Fruit fly (Drosophila melanogaster) whole organism, pupa: ENCODE results near the gene IscU.

ENCODE experiments used
- CG10348 ChIP-seq: fragments of 200-800 bp; sonication (Bioruptor generic); IDR thresholded peaks from 2 replicates; pipeline ENCODE4 v1.3.6; 2022; ENCODE audit warnings: missing biosample characterization, missing genetic modification characterization
- CG12605 ChIP-seq: fragments of 200-800 bp; sonication (Bioruptor generic); IDR thresholded peaks from 2 replicates; pipeline ENCODE4 v1.3.6; 2022; ENCODE audit warnings: missing biosample characterization, missing genetic modification characterization
- CG13204 ChIP-seq: fragments of 200-800 bp; sonication (Bioruptor generic); optimal IDR thresholded peaks from 2 replicates; lab custom pipeline; 2018; ENCODE audit warnings: missing biosample characterization, mild to moderate bottlenecking, missing genetic modification characterization, moderate library complexity
- CG14655 ChIP-seq: fragments of 200-800 bp; sonication (Bioruptor generic); optimal IDR thresholded peaks from 3 replicates; lab custom pipeline; 2017; ENCODE audit warnings: mild to moderate bottlenecking, missing biosample characterization, missing genetic modification reagents, missing genetic modification characterization
- CG15710 ChIP-seq: fragments of 200-800 bp; sonication (Bioruptor generic); optimal IDR thresholded peaks from 2 replicates; lab custom pipeline; 2018; ENCODE audit warnings: missing biosample characterization, mild to moderate bottlenecking, missing genetic modification characterization, moderate library complexity
- CG17806 ChIP-seq: fragments of 200-800 bp; sonication (Bioruptor generic); optimal IDR thresholded peaks from 2 replicates; lab custom pipeline; 2018; ENCODE audit warnings: missing biosample characterization, mild to moderate bottlenecking, missing genetic modification characterization, moderate library complexity
- CG32121 ChIP-seq: fragments of 200-800 bp; sonication (Bioruptor generic); IDR thresholded peaks from 2 replicates; pipeline ENCODE4 v1.3.6; 2022; ENCODE audit warnings: missing biosample characterization, missing genetic modification characterization
- CG34367 ChIP-seq: fragments of 200-800 bp; sonication (Bioruptor generic); optimal IDR thresholded peaks from 2 replicates; lab custom pipeline; 2018; ENCODE audit warnings: missing biosample characterization, mild to moderate bottlenecking, missing genetic modification characterization
- CG4496 ChIP-seq: fragments of 200-800 bp; sonication (Bioruptor generic); IDR thresholded peaks from 3 replicates; pipeline ENCODE4 v1.3.6; 2022; ENCODE audit warnings: missing biosample characterization, missing genetic modification characterization
- CG8159 ChIP-seq: fragments of 200-800 bp; sonication (Bioruptor generic); optimal IDR thresholded peaks from 3 replicates; lab custom pipeline; 2018; ENCODE audit warnings: missing biosample characterization, mild to moderate bottlenecking, missing genetic modification characterization, moderate library complexity
- CG8301 ChIP-seq: fragments of 200-800 bp; sonication (Bioruptor generic); optimal IDR thresholded peaks from 2 replicates; lab custom pipeline; 2018; ENCODE audit warnings: missing biosample characterization, mild to moderate bottlenecking, missing genetic modification characterization
- CG9948 ChIP-seq: fragments of 200-800 bp; sonication (Bioruptor generic); optimal IDR thresholded peaks from 2 replicates; lab custom pipeline; 2018; ENCODE audit warnings: missing biosample characterization, mild to moderate bottlenecking, missing genetic modification characterization, moderate library complexity
- D1 ChIP-seq: fragments of 200-800 bp; sonication (Bioruptor generic); optimal IDR thresholded peaks from 2 replicates; lab custom pipeline; 2018; ENCODE audit warnings: missing biosample characterization, mild to moderate bottlenecking, missing genetic modification characterization, moderate library complexity
- EcR ChIP-seq: fragments of 200-800 bp; sonication (Bioruptor generic); optimal IDR thresholded peaks from 3 replicates; lab custom pipeline; 2019; ENCODE audit warnings: missing biosample characterization, missing genetic modification characterization, mild to moderate bottlenecking, moderate library complexity, missing genetic modification reagents
- Ets98B ChIP-seq: fragments of 200-800 bp; sonication (Bioruptor generic); IDR thresholded peaks from 2 replicates; pipeline ENCODE4 v1.3.6; 2022; ENCODE audit warnings: missing biosample characterization, missing genetic modification characterization
- Pif1A ChIP-seq: fragments of 200-800 bp; sonication (Bioruptor generic); optimal IDR thresholded peaks from 3 replicates; lab custom pipeline; 2016; ENCODE audit warnings: missing biosample characterization, missing genetic modification characterization
- Pif1B ChIP-seq: fragments of 200-800 bp; sonication (Bioruptor generic); optimal IDR thresholded peaks from 3 replicates; lab custom pipeline; 2016; ENCODE audit warnings: missing biosample characterization, missing genetic modification characterization
- Snoo ChIP-seq: fragments of 200-800 bp; sonication (Bioruptor generic); optimal IDR thresholded peaks from 3 replicates; lab custom pipeline; 2017; ENCODE audit warnings: missing biosample characterization, mild to moderate bottlenecking, missing genetic modification characterization, inconsistent platforms
- fd96Ca ChIP-seq: fragments of 200-800 bp; sonication (Bioruptor generic); IDR thresholded peaks from 3 replicates; pipeline ENCODE4 v1.3.6; 2022; ENCODE audit warnings: missing biosample characterization, missing genetic modification characterization
- gl ChIP-seq: fragments of 200-800 bp; sonication (Bioruptor generic); optimal IDR thresholded peaks from 2 replicates; lab custom pipeline; 2018; ENCODE audit warnings: missing biosample characterization, mild to moderate bottlenecking, missing genetic modification characterization
- rn ChIP-seq: fragments of 200-800 bp; sonication (Bioruptor generic); IDR thresholded peaks from 2 replicates; pipeline ENCODE4 v1.3.6; 2022; ENCODE audit warnings: missing biosample characterization, missing genetic modification characterization

Gene IscU

dm6 chr3R:8807831-8808517 is 16.0 kb downstream of the IscU start:
- TF ChIP-seq CG4496 (GFP tag; lab: Robert Waterston, UW) (no peak), EcR (GFP tag; lab: Kevin White, UChicago) (peak; percentile 48)

dm6 chr3R:8807048-8807447 is 16.9 kb downstream of the IscU start:
- TF ChIP-seq Ets98B (GFP tag; lab: Robert Waterston, UW) (no peak), CG15710 (no peak), Pif1A (no peak), rn (GFP tag; lab: Robert Waterston, UW) (no peak), CG14655 (GFP tag; lab: Kevin White, UChicago) (no peak), CG34367 (tag; lab: Kevin White, UChicago) (no peak), CG12605 (no peak), CG10348 (GFP tag; lab: Robert Waterston, UW) (no peak), CG9948 (tag; lab: Kevin White, UChicago) (no peak)

dm6 chr3R:8806638-8807037 is 17.3 kb downstream of the IscU start:
- TF ChIP-seq CG17806 (tag; lab: Kevin White, UChicago) (no peak), Pif1A (no peak), Ets98B (GFP tag; lab: Robert Waterston, UW) (no peak), CG8301 (no peak), gl (no peak)

dm6 chr3R:8806104-8806503 is 17.9 kb downstream of the IscU start, which contains the start of gene hng2:
Gene hng2, plus strand, starts transcription at chr3R:8806322.
- TF ChIP-seq CG34367 (tag; lab: Kevin White, UChicago) (no peak), CG15710 (no peak), gl (no peak), Pif1B (GFP tag; lab: Kevin White, UChicago) (no peak), CG14655 (GFP tag; lab: Kevin White, UChicago) (no peak), CG17806 (tag; lab: Kevin White, UChicago) (no peak), CG32121 (GFP tag; lab: Robert Waterston, UW) (no peak), fd96Ca (GFP tag; lab: Robert Waterston, UW) (no peak)

- TF ChIP-seq Ets98B (GFP tag; lab: Robert Waterston, UW) (peak; percentile 16; the same call in 1 of the 2 replicates), CG17806 (tag; lab: Kevin White, UChicago) (no peak)
These were observed 18.6 kb downstream of the IscU start, which contains the start of gene CG9839 for dm6 chr3R:8805388-8805852. Gene CG9839, minus strand, starts transcription at chr3R:8805802.

- TF ChIP-seq Pif1A (no peak), CG12605 (no peak), CG8301 (no peak), gl (no peak), CG32121 (GFP tag; lab: Robert Waterston, UW) (no peak), CG14655 (GFP tag; lab: Kevin White, UChicago) (no peak), CG17806 (tag; lab: Kevin White, UChicago) (no peak), rn (GFP tag; lab: Robert Waterston, UW) (no peak), CG13204 (GFP tag; lab: Kevin White, UChicago) (no peak), CG10348 (GFP tag; lab: Robert Waterston, UW) (no peak), CG9948 (tag; lab: Kevin White, UChicago) (no peak), Pif1B (GFP tag; lab: Kevin White, UChicago) (no peak), Ets98B (GFP tag; lab: Robert Waterston, UW) (no peak), fd96Ca (GFP tag; lab: Robert Waterston, UW) (no peak), CG15710 (no peak)
These were observed 22.7 kb downstream of the IscU start, which contains the start of the genes Pif1A, Pif1B and CCT7 for dm6 chr3R:8801126-8801762. Gene Pif1A, minus strand, starts transcription at chr3R:8801176. Gene Pif1B, minus strand, starts transcription at chr3R:8801176. Gene CCT7, plus strand, starts transcription at chr3R:8801564.

dm6 chr3R:8799866-8800265 is 24.1 kb downstream of the IscU start:
- TF ChIP-seq CG4496 (GFP tag; lab: Robert Waterston, UW) (0 out of 3 replicates have a peak, but pooled peaks have one; percentile 25), CG12605 (0 out of 2 replicates have a peak, but pooled peaks have one; percentile 22), CG13204 (GFP tag; lab: Kevin White, UChicago) (no peak)

dm6 chr3R:8798332-8798731 is 25.6 kb downstream of the IscU start:
- TF ChIP-seq Pif1A (no peak), CG8159 (no peak), CG4496 (GFP tag; lab: Robert Waterston, UW) (no peak), CG9948 (tag; lab: Kevin White, UChicago) (no peak), fd96Ca (GFP tag; lab: Robert Waterston, UW) (no peak), Snoo (tag; lab: Kevin White, UChicago) (no peak), rn (GFP tag; lab: Robert Waterston, UW) (no peak), CG17806 (tag; lab: Kevin White, UChicago) (no peak), Ets98B (GFP tag; lab: Robert Waterston, UW) (no peak), CG13204 (GFP tag; lab: Kevin White, UChicago) (no peak), CG8301 (no peak), CG10348 (GFP tag; lab: Robert Waterston, UW) (no peak), CG14655 (GFP tag; lab: Kevin White, UChicago) (no peak), Pif1B (GFP tag; lab: Kevin White, UChicago) (no peak), CG34367 (tag; lab: Kevin White, UChicago) (no peak), CG15710 (no peak), D1 (tag; lab: Kevin White, UChicago) (no peak), EcR (GFP tag; lab: Kevin White, UChicago) (no peak)
